Worm (Caenorhabditis elegans): ENCODE results near the gene col-34.

DNA sequence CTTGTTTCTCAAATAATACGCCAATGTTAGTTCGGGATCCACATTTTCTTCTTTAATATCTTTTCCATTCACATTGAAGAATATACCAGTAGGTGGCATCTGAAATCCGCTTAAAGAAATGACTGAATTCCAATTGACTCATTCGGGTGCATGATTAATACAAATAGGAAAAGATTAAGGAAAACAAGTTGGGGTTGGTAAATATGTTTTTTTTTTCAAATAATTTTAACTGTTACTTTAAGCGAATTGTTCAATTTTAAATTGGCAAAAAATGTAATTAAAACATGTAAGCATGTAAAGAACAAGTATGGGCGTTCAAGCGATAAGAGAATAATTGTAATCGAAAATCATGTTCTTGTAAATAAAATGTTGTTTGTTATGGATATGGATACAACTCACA, 39.6 kb upstream of the col-34 start, which contains the start of gene F15E6.6:
- TF ChIP-seq ceh-82 (tag; optimal IDR thresholded peaks at IDR 0.05) (no peak), nhr-12 (tag; optimal IDR thresholded peaks at IDR 0.05) (no peak), sma-3 (GFP tag; optimal IDR thresholded peaks at IDR 0.05) (no peak), nhr-77 (tag; optimal IDR thresholded peaks at IDR 0.05) (no peak), F13H6.1 (tag; optimal IDR thresholded peaks at IDR 0.05) (no peak), unc-55 (GFP tag; optimal IDR thresholded peaks at IDR 0.05) (no peak)

All from whole organism, L2 larva.